Worm (Caenorhabditis elegans) whole organism, L4 larva: ENCODE data around the gene R08D7.5.

ENCODE experiments used
- F44E2.7 ChIP-seq: fragments of 200-800 bp; sonication (Bioruptor generic); IDR thresholded peaks from 2 replicates; pipeline ENCODE4 v2.1.2; 2022; ENCODE audit warnings: missing genetic modification characterization, missing compliant biosample characterization
- F49E8.2 ChIP-seq: sonication (generic microtip); optimal IDR thresholded peaks from 2 replicates; lab custom pipeline; 2016; ENCODE audit warnings: missing compliant biosample characterization, mild to moderate bottlenecking, missing genetic modification characterization, borderline replicate concordance
- R02D3.7 ChIP-seq: fragments of 150-350 bp; sonication (generic microtip); optimal IDR thresholded peaks from 3 replicates; lab custom pipeline; 2014; ENCODE audit warnings: missing biosample characterization, missing genetic modification characterization
- T20F7.1 ChIP-seq: fragments of 200-800 bp; sonication (Bioruptor generic); optimal IDR thresholded peaks from 2 replicates; lab custom pipeline; 2018; ENCODE audit warnings: mild to moderate bottlenecking, missing genetic modification characterization, missing compliant biosample characterization
- T26A8.4 ChIP-seq: fragments of 200-800 bp; sonication (Bioruptor generic); IDR thresholded peaks from 2 replicates; pipeline ENCODE4 v1.3.6; 2022; ENCODE audit warnings: missing genetic modification characterization, missing compliant biosample characterization
- aha-1 ChIP-seq: fragments of 150-350 bp; peaks from one replicate; lab custom pipeline; 2014; ENCODE audit warnings: missing biosample characterization, missing genetic modification characterization
- attf-4 ChIP-seq: sonication (generic microtip); optimal IDR thresholded peaks from 3 replicates; lab custom pipeline; 2017; ENCODE audit warnings: missing biosample characterization, missing genetic modification characterization
- ceh-32 ChIP-seq: sonication (generic microtip); optimal IDR thresholded peaks from 2 replicates; lab custom pipeline; 2016; ENCODE audit warnings: mild to moderate bottlenecking, missing genetic modification characterization, missing compliant biosample characterization; ENCODE audit not compliant: poor library complexity
- ceh-62 ChIP-seq: sonication (generic microtip); optimal IDR thresholded peaks from 2 replicates; lab custom pipeline; 2017; ENCODE audit warnings: missing biosample characterization, missing genetic modification characterization
- cey-2 ChIP-seq: sonication (generic microtip); optimal IDR thresholded peaks from 3 replicates; lab custom pipeline; 2017; ENCODE audit warnings: missing genetic modification characterization, mild to moderate bottlenecking, missing compliant biosample characterization, antibody characterized with exemption, borderline replicate concordance; ENCODE audit not compliant: insufficient read depth
- daf-12 ChIP-seq: fragments of 150-350 bp; optimal IDR thresholded peaks from 2 replicates; lab custom pipeline; 2014; ENCODE audit warnings: missing biosample characterization, missing genetic modification reagents, missing genetic modification characterization
- daf-16 ChIP-seq, 3 experiments: sonication (generic microtip); optimal IDR thresholded peaks; 2 replicates each; lab custom pipeline; 2016 to 2017; ENCODE audit warnings: missing genetic modification characterization in 3 of 3, missing genetic modification reagents in 3 of 3, mild to moderate bottlenecking in 2 of 3, missing compliant biosample characterization in 2 of 3, missing biosample characterization in 1 of 3, moderate library complexity in 1 of 3
- dmd-6 ChIP-seq: fragments of 200-800 bp; sonication (Bioruptor generic); IDR thresholded peaks from 2 replicates; pipeline ENCODE4 v1.3.6; 2022; ENCODE audit warnings: missing genetic modification reagents, missing genetic modification characterization, missing compliant biosample characterization
- dmd-8 ChIP-seq: fragments of 200-800 bp; sonication (Bioruptor generic); IDR thresholded peaks from 2 replicates; pipeline ENCODE4 v1.3.6; 2022; ENCODE audit warnings: missing genetic modification characterization, missing compliant biosample characterization
- dpl-1 ChIP-seq: fragments of 150-350 bp; optimal IDR thresholded peaks from 2 replicates; lab custom pipeline; 2014; ENCODE audit warnings: missing biosample characterization, missing genetic modification reagents, missing genetic modification characterization
- duxl-1 ChIP-seq: sonication (generic microtip); optimal IDR thresholded peaks from 2 replicates; lab custom pipeline; 2016; ENCODE audit warnings: mild to moderate bottlenecking, missing genetic modification characterization, moderate library complexity, missing compliant biosample characterization; ENCODE audit not compliant: poor library complexity
- egl-27 ChIP-seq: sonication (generic microtip); optimal IDR thresholded peaks from 3 replicates; lab custom pipeline; 2017; ENCODE audit warnings: missing biosample characterization, missing genetic modification reagents, missing genetic modification characterization
- fkh-10 ChIP-seq: fragments of 150-350 bp; optimal IDR thresholded peaks from 2 replicates; lab custom pipeline; 2014; ENCODE audit warnings: missing biosample characterization, missing genetic modification reagents, missing genetic modification characterization
- fos-1 ChIP-seq: fragments of 150-350 bp; optimal IDR thresholded peaks from 2 replicates; lab custom pipeline; 2014; ENCODE audit warnings: missing biosample characterization, missing genetic modification characterization
- gei-8 ChIP-seq: fragments of 200-800 bp; sonication (Bioruptor generic); optimal IDR thresholded peaks from 2 replicates; lab custom pipeline; 2018; ENCODE audit warnings: mild to moderate bottlenecking, missing genetic modification characterization, missing compliant biosample characterization
- hif-1 ChIP-seq, 2 experiments: sonication (generic microtip); optimal IDR thresholded peaks; 2 replicates each; lab custom pipeline; 2016 to 2017; ENCODE audit warnings: missing compliant biosample characterization in 2 of 2, missing genetic modification characterization in 2 of 2, missing genetic modification reagents in 2 of 2, missing genotype in 2 of 2, mild to moderate bottlenecking in 1 of 2
- hmg-1.1 ChIP-seq: fragments of 200-800 bp; sonication (Bioruptor generic); IDR thresholded peaks from 2 replicates; pipeline ENCODE4 v1.3.6; 2022; ENCODE audit warnings: missing genetic modification reagents, missing genetic modification characterization, missing compliant biosample characterization
- jun-1 ChIP-seq: fragments of 150-350 bp; optimal IDR thresholded peaks from 2 replicates; lab custom pipeline; 2014; ENCODE audit warnings: missing biosample characterization, missing genetic modification reagents, missing genetic modification characterization
- lim-7 ChIP-seq: fragments of 200-800 bp; sonication (Bioruptor generic); IDR thresholded peaks from 2 replicates; pipeline ENCODE4 v1.3.6; 2022; ENCODE audit warnings: missing genetic modification characterization, missing compliant biosample characterization
- lin-15B ChIP-seq: fragments of 150-350 bp; sonication (generic microtip); optimal IDR thresholded peaks from 3 replicates; lab custom pipeline; 2014; ENCODE audit warnings: missing biosample characterization, missing genetic modification characterization
- lin-29 ChIP-seq: fragments of 200-800 bp; sonication (Bioruptor generic); IDR thresholded peaks from 2 replicates; pipeline ENCODE4 v1.3.6; 2022; ENCODE audit warnings: missing genetic modification reagents, missing genetic modification characterization, missing compliant biosample characterization
- lsy-2 ChIP-seq, 2 experiments: fragments of 150-350 bp in 1 of 2; sonication (generic microtip) in 1 of 2; optimal IDR thresholded peaks; 2 replicates each; lab custom pipeline; 2014 to 2017; ENCODE audit warnings: missing biosample characterization in 2 of 2, missing genetic modification characterization in 2 of 2
- mdt-29 ChIP-seq: fragments of 200-800 bp; sonication (Bioruptor generic); IDR thresholded peaks from 2 replicates; pipeline ENCODE4 v1.3.6; 2022; ENCODE audit warnings: missing genetic modification reagents, missing genetic modification characterization, missing compliant biosample characterization
- mep-1 ChIP-seq: fragments of 150-350 bp; sonication (generic microtip); optimal IDR thresholded peaks from 3 replicates; lab custom pipeline; 2014; ENCODE audit warnings: missing biosample characterization, missing genetic modification characterization
- mxl-2 ChIP-seq: fragments of 200-800 bp; sonication (Bioruptor generic); conservative IDR thresholded peaks from 2 replicates; pipeline ENCODE4 v1.3.6; 2022; ENCODE audit warnings: missing genetic modification reagents, missing genetic modification characterization, missing compliant biosample characterization
- nhr-10 ChIP-seq: fragments of 150-350 bp; optimal IDR thresholded peaks from 2 replicates; lab custom pipeline; 2014; ENCODE audit warnings: missing biosample characterization, missing genetic modification characterization
- nhr-11 ChIP-seq: fragments of 150-350 bp; optimal IDR thresholded peaks from 2 replicates; lab custom pipeline; 2014; ENCODE audit warnings: missing biosample characterization, missing genetic modification characterization
- nhr-28 ChIP-seq: fragments of 150-350 bp; optimal IDR thresholded peaks from 2 replicates; lab custom pipeline; 2014; ENCODE audit warnings: missing biosample characterization, missing genetic modification characterization
- nhr-6 ChIP-seq: fragments of 150-350 bp; optimal IDR thresholded peaks from 2 replicates; lab custom pipeline; 2014; ENCODE audit warnings: missing biosample characterization, missing genetic modification characterization
- pha-4 ChIP-seq, 2 experiments: fragments of 150-350 bp in 1 of 2; fragments of 200-800 bp in 1 of 2; sonication (Bioruptor generic) in 1 of 2; IDR thresholded peaks in 1 of 2; optimal IDR thresholded peaks in 1 of 2; 2 replicates each; pipeline versions ENCODE4 v1.3.6 to Lab custom; 2014 to 2022; ENCODE audit warnings: missing genetic modification characterization in 2 of 2, missing genetic modification reagents in 2 of 2, missing biosample characterization in 1 of 2, missing compliant biosample characterization in 1 of 2
- pqm-1 ChIP-seq: sonication (generic microtip); optimal IDR thresholded peaks from 2 replicates; lab custom pipeline; 2017; ENCODE audit warnings: missing biosample characterization, missing genetic modification characterization
- rbr-2 ChIP-seq: sonication (generic microtip); optimal IDR thresholded peaks from 2 replicates; lab custom pipeline; 2016; ENCODE audit warnings: missing genotype, missing genetic modification characterization, missing compliant biosample characterization
- saeg-2 ChIP-seq: fragments of 200-800 bp; sonication (Bioruptor generic); IDR thresholded peaks from 2 replicates; pipeline ENCODE4 v1.3.6; 2022; ENCODE audit warnings: missing genetic modification reagents, missing genetic modification characterization, missing compliant biosample characterization
- sdz-12 ChIP-seq: fragments of 200-800 bp; sonication (Bioruptor generic); optimal IDR thresholded peaks from 2 replicates; lab custom pipeline; 2018; ENCODE audit warnings: mild to moderate bottlenecking, missing genetic modification characterization, missing compliant biosample characterization
- skn-1 ChIP-seq: fragments of 150-350 bp; optimal IDR thresholded peaks from 2 replicates; lab custom pipeline; 2014; ENCODE audit warnings: missing biosample characterization, missing genetic modification characterization
- snpc-1.2 ChIP-seq: fragments of 200-800 bp; sonication (Bioruptor generic); IDR thresholded peaks from 2 replicates; pipeline ENCODE4 v1.3.6; 2022; ENCODE audit warnings: missing genetic modification reagents, missing genetic modification characterization, missing compliant biosample characterization
- snpc-4 ChIP-seq: fragments of 150-350 bp; optimal IDR thresholded peaks from 2 replicates; lab custom pipeline; 2014; ENCODE audit warnings: missing biosample characterization, missing genetic modification characterization
- spr-1 ChIP-seq: sonication (generic microtip); optimal IDR thresholded peaks from 2 replicates; lab custom pipeline; 2016; ENCODE audit warnings: mild to moderate bottlenecking, missing genetic modification characterization, missing compliant biosample characterization
- tag-97 ChIP-seq: fragments of 200-800 bp; sonication (Bioruptor generic); IDR thresholded peaks from 2 replicates; pipeline ENCODE4 v1.3.6; 2022; ENCODE audit warnings: missing genetic modification characterization, missing compliant biosample characterization
- vab-7 ChIP-seq: fragments of 200-800 bp; sonication (Bioruptor generic); IDR thresholded peaks from 2 replicates; pipeline ENCODE4 v1.3.6; 2022; ENCODE audit warnings: missing genetic modification reagents, missing genetic modification characterization, missing compliant biosample characterization
- zag-1 ChIP-seq: fragments of 150-350 bp; optimal IDR thresholded peaks from 2 replicates; lab custom pipeline; 2014; ENCODE audit warnings: missing biosample characterization, missing genetic modification characterization
- zip-11 ChIP-seq: fragments of 200-800 bp; sonication (Bioruptor generic); IDR thresholded peaks from 2 replicates; pipeline ENCODE4 v1.3.6; 2022; ENCODE audit warnings: missing genetic modification characterization, missing compliant biosample characterization
- zip-2 ChIP-seq: fragments of 150-350 bp; optimal IDR thresholded peaks from 2 replicates; lab custom pipeline; 2014; ENCODE audit warnings: missing biosample characterization, missing genetic modification characterization
- ztf-11 ChIP-seq: fragments of 150-350 bp; optimal IDR thresholded peaks from 2 replicates; lab custom pipeline; 2014; ENCODE audit warnings: missing biosample characterization, missing genetic modification characterization

Gene R08D7.5

DNA sequence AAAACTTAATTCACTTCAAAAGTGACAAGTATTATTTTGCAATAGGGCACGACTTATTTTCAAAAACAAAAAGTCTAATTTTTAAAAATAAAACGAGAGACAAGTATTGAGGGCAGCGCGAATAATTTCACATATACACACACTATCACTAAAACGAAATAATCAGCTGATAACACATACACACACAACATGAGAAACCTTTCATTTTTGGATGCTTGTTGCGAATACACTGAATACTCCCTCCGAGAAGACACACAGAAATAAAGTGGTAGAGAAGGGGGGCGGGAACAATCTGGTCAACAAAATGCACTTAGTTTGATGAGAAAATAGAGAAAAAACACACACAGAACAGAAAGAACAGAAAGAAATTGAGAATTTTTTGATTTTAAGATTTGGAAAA, 10.5 kb downstream of the R08D7.5 start (continued):
- TF ChIP-seq tag-97 (no peak), vab-7 (GFP tag; lab: Robert Waterston, UW) (no peak), nhr-28 (peak; percentile 48)

DNA sequence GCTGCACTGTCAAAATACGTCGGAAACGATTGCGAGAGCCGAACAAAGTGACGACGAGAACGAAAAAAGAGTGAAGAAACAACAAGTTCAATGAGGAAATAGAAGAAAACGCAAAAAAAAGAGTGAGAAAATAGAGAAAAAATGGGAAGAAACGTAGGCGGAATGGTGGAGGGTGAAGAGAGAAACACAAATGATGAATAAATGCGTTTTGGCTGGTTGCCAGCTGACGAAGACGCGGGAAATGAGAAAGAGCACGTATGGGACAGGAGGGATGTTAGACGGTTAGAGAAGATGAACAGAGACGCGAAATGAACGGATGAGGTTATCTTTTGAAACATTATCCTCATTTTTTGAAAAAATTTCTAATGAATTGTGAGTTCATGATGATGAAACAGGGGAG, 11.0 kb downstream of the R08D7.5 start:
- TF ChIP-seq attf-4 (tag; lab: Kevin White, UChicago) = no peak
- TF ChIP-seq snpc-1.2 (GFP tag; lab: Robert Waterston, UW) = no peak
- peak; percentile 35 to 83 for TF ChIP-seq lsy-2 (tag; optimal IDR thresholded peaks at IDR 0.05; lab: Kevin White, UChicago)
- TF ChIP-seq vab-7 (GFP tag; lab: Robert Waterston, UW) = 0 out of 2 replicates have a peak, but pooled peaks have one; percentile 15
- TF ChIP-seq egl-27 = no peak
- TF ChIP-seq sdz-12 (GFP tag; lab: Kevin White, UChicago) = no peak
- TF ChIP-seq saeg-2 (GFP tag; lab: Robert Waterston, UW) = no peak
- no peak for TF ChIP-seq jun-1 (tag; lab: Kevin White, UChicago)
- no peak for TF ChIP-seq ceh-62
- no peak for TF ChIP-seq T20F7.1 (GFP tag; lab: Kevin White, UChicago)
- no peak for TF ChIP-seq cey-2 (tag; lab: Kevin White, UChicago)
- no peak for TF ChIP-seq fos-1 (tag; lab: Kevin White, UChicago)
- TF ChIP-seq rbr-2 = peak; percentile 57
- no peak for TF ChIP-seq pha-4 (GFP tag; IDR thresholded peaks at IDR 0.05; lab: Robert Waterston, UW)
- no peak for TF ChIP-seq pha-4 (tag; optimal IDR thresholded peaks at IDR 0.05; lab: Kevin White, UChicago)
- no peak for TF ChIP-seq F49E8.2 (tag; lab: Kevin White, UChicago)
- no peak for TF ChIP-seq ztf-11 (tag; lab: Kevin White, UChicago)
- no peak for TF ChIP-seq mdt-29
- TF ChIP-seq nhr-6 (tag; lab: Kevin White, UChicago) = no peak
- TF ChIP-seq zag-1 = no peak
- TF ChIP-seq tag-97 = no peak
- no peak for TF ChIP-seq F44E2.7 (GFP tag; lab: Robert Waterston, UW)
- no peak for TF ChIP-seq T26A8.4
- TF ChIP-seq snpc-4 (tag; lab: Kevin White, UChicago) = no peak
- peak; percentile 72 for TF ChIP-seq dmd-6 (GFP tag; lab: Robert Waterston, UW)
- TF ChIP-seq gei-8 (GFP tag; lab: Kevin White, UChicago) = no peak
- no peak for TF ChIP-seq pqm-1 (tag; lab: Kevin White, UChicago)
- TF ChIP-seq skn-1 (tag; lab: Kevin White, UChicago) = no peak
- TF ChIP-seq hif-1 (tag; optimal IDR thresholded peaks at IDR 0.05; lab: Kevin White, UChicago) = peak in 1 of 2 experiments; percentile 76
- no peak for TF ChIP-seq daf-12 (tag; lab: Kevin White, UChicago)
- TF ChIP-seq dpl-1 (GFP tag; lab: Kevin White, UChicago) = peak; percentile 43
- no peak for TF ChIP-seq duxl-1 (tag; lab: Kevin White, UChicago)
- no peak for TF ChIP-seq zip-2 (tag; lab: Kevin White, UChicago)
- peak; percentile 70 for TF ChIP-seq mep-1 (tag; lab: Kevin White, UChicago)
- TF ChIP-seq lim-7 (GFP tag; lab: Robert Waterston, UW) = no peak
- TF ChIP-seq nhr-11 (tag; lab: Kevin White, UChicago) = peak; percentile 68
- TF ChIP-seq aha-1 (tag; lab: Kevin White, UChicago) = peak; percentile 98
- TF ChIP-seq lin-29 (GFP tag; lab: Robert Waterston, UW) = peak; percentile 40; the same call in 1 of the 2 replicates
- no peak for TF ChIP-seq ceh-32 (tag; lab: Kevin White, UChicago)
- TF ChIP-seq mxl-2 (GFP tag; lab: Robert Waterston, UW) = no peak
- no peak for TF ChIP-seq nhr-10
- TF ChIP-seq daf-16 (GFP tag; optimal IDR thresholded peaks at IDR 0.05; lab: Kevin White, UChicago) = peak in 1 of 2 experiments; percentile 44
- no peak for TF ChIP-seq daf-16 (tag; optimal IDR thresholded peaks at IDR 0.05; lab: Kevin White, UChicago)
- peak; percentile 76 for TF ChIP-seq fkh-10 (GFP tag; lab: Kevin White, UChicago)
- TF ChIP-seq spr-1 (tag; lab: Kevin White, UChicago) = no peak
- TF ChIP-seq dmd-8 (GFP tag; lab: Robert Waterston, UW) = no peak
- TF ChIP-seq nhr-28 = peak; percentile 46
- TF ChIP-seq hmg-1.1 (GFP tag; lab: Robert Waterston, UW) = peak; percentile 62
- no peak for TF ChIP-seq lin-15B (tag; lab: Kevin White, UChicago)
- no peak for TF ChIP-seq R02D3.7 (tag; lab: Kevin White, UChicago)
- no peak for TF ChIP-seq zip-11
